Fruit fly (Drosophila melanogaster): Measurements from ENCODE around the gene CheB93a.

DNA sequence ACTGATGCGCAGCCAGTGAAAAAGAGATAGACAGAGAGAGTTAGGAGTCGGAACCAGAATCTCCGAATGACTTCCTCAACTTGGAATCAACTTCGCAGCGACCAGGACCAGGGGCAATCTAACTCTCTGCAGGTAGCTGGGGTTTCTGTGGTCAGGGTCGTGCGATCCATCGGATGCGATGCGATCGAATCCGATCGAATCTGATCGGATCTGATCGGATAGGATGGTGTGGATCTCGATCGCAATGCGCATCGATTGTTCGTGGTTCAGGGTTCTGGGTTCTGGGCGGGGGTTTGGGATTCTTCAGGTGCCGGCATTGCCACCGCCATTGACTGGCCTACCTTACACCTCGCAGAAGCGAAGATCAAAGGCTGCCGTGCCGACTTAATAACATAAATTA, 12.0 kb downstream of the CheB93a start:
- TF ChIP-seq oc (tag; optimal IDR thresholded peaks at IDR 0.05) (no peak), Med (GFP tag) (no peak), zen2 (GFP tag; IDR thresholded peaks at IDR 0.05; ENCODE audit: partially characterized antibody) (no peak), CG17186 (GFP tag; optimal IDR thresholded peaks at IDR 0.05) (no peak), CG13296 (GFP tag; optimal IDR thresholded peaks at IDR 0.05) (no peak), fru (optimal IDR thresholded peaks at IDR 0.05) (no peak)
